Fruit fly (Drosophila melanogaster) whole organism, prepupa: ENCODE results near the gene Prim2.

Experiments
- Blimp-1 ChIP-seq: fragments of 200-800 bp; sonication (Bioruptor generic); optimal IDR thresholded peaks from 3 replicates; lab custom pipeline; 2017; ENCODE audit warnings: missing biosample characterization, missing genetic modification characterization, mild to moderate bottlenecking, moderate library complexity, missing genetic modification reagents
- CG10631 ChIP-seq: fragments of 200-800 bp; sonication (Bioruptor generic); optimal IDR thresholded peaks from 2 replicates; lab custom pipeline; 2016; ENCODE audit warnings: missing biosample characterization, missing genetic modification characterization
- CG10669 ChIP-seq: fragments of 200-800 bp; sonication (Bioruptor generic); optimal IDR thresholded peaks from 3 replicates; lab custom pipeline; 2018; ENCODE audit warnings: missing biosample characterization, mild to moderate bottlenecking, missing genetic modification characterization, moderate library complexity
- CG11294 ChIP-seq: fragments of 200-800 bp; sonication (Bioruptor generic); IDR thresholded peaks from 2 replicates; pipeline ENCODE4 v1.3.6; 2022; ENCODE audit warnings: missing biosample characterization, missing genetic modification characterization
- CG11762 ChIP-seq: fragments of 200-800 bp; sonication (Bioruptor generic); optimal IDR thresholded peaks from 3 replicates; lab custom pipeline; 2016; ENCODE audit warnings: missing biosample characterization, missing genetic modification characterization; ENCODE audit not compliant: insufficient read depth
- CG11902 ChIP-seq: fragments of 200-800 bp; sonication (Bioruptor generic); optimal IDR thresholded peaks from 3 replicates; lab custom pipeline; 2016; ENCODE audit warnings: missing biosample characterization, missing genetic modification characterization
- CG15336 ChIP-seq: fragments of 200-800 bp; sonication (Bioruptor generic); IDR thresholded peaks from 2 replicates; pipeline ENCODE4 v1.3.6; 2022; ENCODE audit warnings: missing biosample characterization, missing genetic modification characterization
- CG1621 ChIP-seq: fragments of 200-800 bp; sonication (Bioruptor generic); optimal IDR thresholded peaks from 3 replicates; lab custom pipeline; 2018; ENCODE audit warnings: missing biosample characterization, mild to moderate bottlenecking, missing genetic modification characterization
- CG16779 ChIP-seq: fragments of 200-800 bp; sonication (Bioruptor generic); optimal IDR thresholded peaks from 3 replicates; lab custom pipeline; 2017; ENCODE audit warnings: missing biosample characterization, mild to moderate bottlenecking, missing genetic modification characterization
- CG3032 ChIP-seq: fragments of 200-800 bp; optimal IDR thresholded peaks from 2 replicates; lab custom pipeline; 2019; ENCODE audit warnings: missing biosample characterization, mild to moderate bottlenecking, missing genetic modification characterization, moderate library complexity
- CG31627 ChIP-seq: fragments of 200-800 bp; sonication (Bioruptor generic); optimal IDR thresholded peaks from 3 replicates; lab custom pipeline; 2016; ENCODE audit warnings: missing biosample characterization, missing genetic modification characterization
- CG32006 ChIP-seq: fragments of 200-800 bp; sonication (Bioruptor generic); optimal IDR thresholded peaks from 3 replicates; lab custom pipeline; 2017; ENCODE audit warnings: missing biosample characterization, mild to moderate bottlenecking, missing genetic modification characterization
- CG34406 ChIP-seq: fragments of 200-800 bp; sonication (Bioruptor generic); optimal IDR thresholded peaks from 3 replicates; lab custom pipeline; 2016; ENCODE audit warnings: missing biosample characterization, missing genetic modification characterization
- CG4318 ChIP-seq: fragments of 200-800 bp; sonication (Bioruptor generic); optimal IDR thresholded peaks from 3 replicates; lab custom pipeline; 2017; ENCODE audit warnings: missing biosample characterization, mild to moderate bottlenecking, missing genetic modification characterization
- CG6163 ChIP-seq: fragments of 200-800 bp; sonication (Bioruptor generic); IDR thresholded peaks from 3 replicates; pipeline ENCODE4 v1.3.6; 2022; ENCODE audit warnings: missing biosample characterization, missing genetic modification characterization
- CG6792 ChIP-seq: fragments of 200-800 bp; sonication (Bioruptor generic); optimal IDR thresholded peaks from 3 replicates; lab custom pipeline; 2016; ENCODE audit warnings: missing biosample characterization, missing genetic modification characterization
- CG6808 ChIP-seq: fragments of 200-800 bp; sonication (Bioruptor generic); optimal IDR thresholded peaks from 3 replicates; lab custom pipeline; 2017; ENCODE audit warnings: missing biosample characterization, missing genetic modification characterization, mild to moderate bottlenecking, moderate library complexity, missing genetic modification reagents
- CG6854 ChIP-seq: fragments of 200-800 bp; sonication (Bioruptor generic); optimal IDR thresholded peaks from 2 replicates; lab custom pipeline; 2017; ENCODE audit warnings: missing biosample characterization, mild to moderate bottlenecking, missing genetic modification characterization
- CG7368 ChIP-seq: fragments of 200-800 bp; sonication (Bioruptor generic); optimal IDR thresholded peaks from 3 replicates; lab custom pipeline; 2016; ENCODE audit warnings: missing biosample characterization, missing genetic modification characterization
- CG8119 ChIP-seq: fragments of 200-800 bp; sonication (Bioruptor generic); IDR thresholded peaks from 3 replicates; pipeline ENCODE4 v1.3.6; 2022; ENCODE audit warnings: missing biosample characterization, missing genetic modification characterization
- CG8319 ChIP-seq: fragments of 200-800 bp; sonication (Bioruptor generic); optimal IDR thresholded peaks from 3 replicates; lab custom pipeline; 2016; ENCODE audit warnings: missing biosample characterization, missing genetic modification characterization
- CG8632 ChIP-seq: fragments of 200-800 bp; sonication (Bioruptor generic); optimal IDR thresholded peaks from 3 replicates; lab custom pipeline; 2016; ENCODE audit warnings: missing biosample characterization, missing genetic modification characterization
- Eip75B ChIP-seq: fragments of 200-800 bp; sonication (Bioruptor generic); optimal IDR thresholded peaks from 3 replicates; lab custom pipeline; 2016; ENCODE audit warnings: missing biosample characterization, missing genetic modification characterization
- Eip78C ChIP-seq: fragments of 200-800 bp; sonication (Bioruptor generic); peaks from one replicate; lab custom pipeline; 2016; ENCODE audit warnings: missing biosample characterization, missing genetic modification characterization
- Ets21C ChIP-seq: fragments of 200-800 bp; sonication (Bioruptor generic); optimal IDR thresholded peaks from 3 replicates; lab custom pipeline; 2016; ENCODE audit warnings: missing biosample characterization, missing genetic modification characterization
- Ets96B ChIP-seq: fragments of 200-800 bp; optimal IDR thresholded peaks from 2 replicates; lab custom pipeline; 2019; ENCODE audit warnings: missing biosample characterization, mild to moderate bottlenecking, missing genetic modification characterization, moderate library complexity
- Hr38 ChIP-seq: sonication (Bioruptor generic); optimal IDR thresholded peaks from 2 replicates; lab custom pipeline; 2016; ENCODE audit warnings: missing biosample characterization, missing genetic modification characterization
- Hr4 ChIP-seq: fragments of 200-800 bp; sonication (Bioruptor generic); optimal IDR thresholded peaks from 3 replicates; lab custom pipeline; 2016; ENCODE audit warnings: missing biosample characterization, missing genetic modification characterization
- OdsH ChIP-seq: fragments of 200-800 bp; sonication (Bioruptor generic); optimal IDR thresholded peaks from 3 replicates; lab custom pipeline; 2016; ENCODE audit warnings: missing biosample characterization, missing genetic modification characterization
- Smox ChIP-seq: fragments of 200-800 bp; sonication (Bioruptor generic); optimal IDR thresholded peaks from 3 replicates; lab custom pipeline; 2016; ENCODE audit warnings: missing biosample characterization, missing genetic modification characterization
- Sox102F ChIP-seq: fragments of 200-800 bp; sonication (Bioruptor generic); optimal IDR thresholded peaks from 2 replicates; lab custom pipeline; 2016; ENCODE audit warnings: missing biosample characterization, mild to moderate bottlenecking, missing genetic modification characterization
- Sox14 ChIP-seq: fragments of 200-800 bp; sonication (Bioruptor generic); optimal IDR thresholded peaks from 3 replicates; lab custom pipeline; 2016; ENCODE audit warnings: missing biosample characterization, missing genetic modification characterization
- Sox15 ChIP-seq: fragments of 200-800 bp; sonication (Bioruptor generic); optimal IDR thresholded peaks from 3 replicates; lab custom pipeline; 2016; ENCODE audit warnings: missing biosample characterization, missing genetic modification characterization
- achi ChIP-seq: fragments of 200-800 bp; sonication (Bioruptor generic); optimal IDR thresholded peaks from 3 replicates; lab custom pipeline; 2016; ENCODE audit warnings: missing biosample characterization, missing genetic modification characterization
- acj6 ChIP-seq: fragments of 200-800 bp; sonication (Bioruptor generic); optimal IDR thresholded peaks from 3 replicates; lab custom pipeline; 2016; ENCODE audit warnings: missing biosample characterization, missing genetic modification characterization
- cyc ChIP-seq: fragments of 200-800 bp; sonication (Bioruptor generic); optimal IDR thresholded peaks from 3 replicates; lab custom pipeline; 2016; ENCODE audit warnings: missing biosample characterization, missing genetic modification characterization
- dsx ChIP-seq: fragments of 200-800 bp; optimal IDR thresholded peaks from 3 replicates; lab custom pipeline; 2019; ENCODE audit warnings: missing biosample characterization, mild to moderate bottlenecking, missing genetic modification characterization, moderate library complexity; ENCODE audit not compliant: poor library complexity, severe bottlenecking
- eg ChIP-seq: fragments of 200-800 bp; sonication (Bioruptor generic); IDR thresholded peaks from 3 replicates; pipeline ENCODE4 v1.3.6; 2022; ENCODE audit warnings: missing biosample characterization, missing genetic modification characterization
- esn ChIP-seq: fragments of 200-800 bp; sonication (Bioruptor generic); optimal IDR thresholded peaks from 2 replicates; lab custom pipeline; 2016; ENCODE audit warnings: missing biosample characterization, mild to moderate bottlenecking, missing genetic modification characterization, moderate library complexity
- fd59A ChIP-seq: fragments of 200-800 bp; sonication (Bioruptor generic); optimal IDR thresholded peaks from 2 replicates; lab custom pipeline; 2017; ENCODE audit warnings: missing biosample characterization, mild to moderate bottlenecking, missing genetic modification characterization, missing genetic modification reagents
- fd85E ChIP-seq: fragments of 200-800 bp; sonication (Bioruptor generic); optimal IDR thresholded peaks from 3 replicates; lab custom pipeline; 2016; ENCODE audit warnings: missing biosample characterization, missing genetic modification characterization
- fkh ChIP-seq: fragments of 200-800 bp; sonication (Bioruptor generic); optimal IDR thresholded peaks from 3 replicates; lab custom pipeline; 2017; ENCODE audit warnings: missing biosample characterization, mild to moderate bottlenecking, missing genetic modification characterization, moderate library complexity
- lz ChIP-seq: fragments of 200-800 bp; sonication (Bioruptor generic); optimal IDR thresholded peaks from 3 replicates; lab custom pipeline; 2016; ENCODE audit warnings: missing biosample characterization, missing genetic modification characterization
- net ChIP-seq: fragments of 200-800 bp; sonication (Bioruptor generic); optimal IDR thresholded peaks from 3 replicates; lab custom pipeline; 2016; ENCODE audit warnings: missing biosample characterization, missing genetic modification characterization
- pdm3 ChIP-seq: fragments of 200-800 bp; sonication (Bioruptor generic); optimal IDR thresholded peaks from 3 replicates; lab custom pipeline; 2016; ENCODE audit warnings: missing biosample characterization, missing genetic modification characterization
- salr ChIP-seq, 2 experiments: fragments of 200-800 bp; sonication (Bioruptor generic); optimal IDR thresholded peaks; 3 replicates each; lab custom pipeline; 2016 to 2018; ENCODE audit warnings: missing biosample characterization in 2 of 2, missing genetic modification characterization in 2 of 2, mild to moderate bottlenecking in 1 of 2
- svp ChIP-seq: fragments of 200-800 bp; sonication (Bioruptor generic); peaks from one replicate; lab custom pipeline; 2016; ENCODE audit warnings: missing biosample characterization, missing genetic modification characterization

The Prim2 gene

dm6 chr3L:20399550-20400109 is 38.2 kb upstream of the Prim2 start (continued):
- peak; percentile 87 for TF ChIP-seq CG4318 (GFP tag; lab: Kevin White, UChicago)
- TF ChIP-seq CG8632 (GFP tag; lab: Kevin White, UChicago): peak; percentile 91
- peak; percentile 91 for TF ChIP-seq CG8319 (GFP tag; lab: Kevin White, UChicago)
- peak; percentile 94 for TF ChIP-seq CG34406
- TF ChIP-seq Ets21C: peak; percentile 83
- peak; percentile 95 for TF ChIP-seq acj6 (GFP tag; lab: Kevin White, UChicago)
- TF ChIP-seq CG3032: peak; percentile 90
- peak; percentile 99 for TF ChIP-seq Eip78C (GFP tag; lab: Kevin White, UChicago)
- peak; percentile 96 for TF ChIP-seq CG8119 (GFP tag; lab: Robert Waterston, UW)
- peak; percentile 96 for TF ChIP-seq CG32006
- TF ChIP-seq CG10669 (GFP tag; lab: Kevin White, UChicago): peak; percentile 85
- TF ChIP-seq fd85E (GFP tag; lab: Kevin White, UChicago): peak; percentile 82
- TF ChIP-seq Hr4 (GFP tag; lab: Kevin White, UChicago): peak; percentile 92
- TF ChIP-seq Blimp-1: peak; percentile 75
- TF ChIP-seq CG6792 (GFP tag; lab: Kevin White, UChicago): peak; percentile 92
- peak; percentile 96 for TF ChIP-seq OdsH
- TF ChIP-seq fd59A (GFP tag; lab: Kevin White, UChicago): peak; percentile 84
- peak; percentile 84 for TF ChIP-seq CG16779
- TF ChIP-seq lz (GFP tag; lab: Kevin White, UChicago): peak; percentile 90
- peak; percentile 67 to 94 for TF ChIP-seq salr (GFP tag; optimal IDR thresholded peaks at IDR 0.05; lab: Kevin White, UChicago)
- peak; percentile 95 for TF ChIP-seq esn (GFP tag; lab: Kevin White, UChicago)
- TF ChIP-seq CG1621: peak; percentile 77

dm6 chr3L:20398243-20399222 is 37.1 kb upstream of the Prim2 start:
- TF ChIP-seq Ets96B (tag; lab: Kevin White, UChicago) (peak; percentile 79), Sox102F (GFP tag; lab: Kevin White, UChicago) (peak; percentile 78), acj6 (GFP tag; lab: Kevin White, UChicago) (peak; percentile 81), pdm3 (GFP tag; lab: Kevin White, UChicago) (peak; percentile 85), CG6808 (GFP tag; lab: Kevin White, UChicago) (peak; percentile 65), fkh (GFP tag; lab: Kevin White, UChicago) (peak; percentile 62), CG6854 (GFP tag; lab: Kevin White, UChicago) (peak; percentile 2), Sox15 (peak; percentile 70), CG4318 (GFP tag; lab: Kevin White, UChicago) (peak; percentile 88), Sox14 (GFP tag; lab: Kevin White, UChicago) (peak; percentile 77), CG31627 (GFP tag; lab: Kevin White, UChicago) (peak; percentile 61), net (peak; percentile 81), CG10631 (peak; percentile 82), CG15336 (peak; percentile 85), CG10669 (GFP tag; lab: Kevin White, UChicago) (peak; percentile 70), Smox (peak; percentile 75), CG11902 (GFP tag; lab: Kevin White, UChicago) (peak; percentile 62), CG6163 (GFP tag; lab: Robert Waterston, UW) (peak; percentile 64), Hr38 (GFP tag; lab: Kevin White, UChicago) (no peak), Eip75B (peak; percentile 88), fd85E (GFP tag; lab: Kevin White, UChicago) (peak; percentile 2), Blimp-1 (no peak), salr (GFP tag; optimal IDR thresholded peaks at IDR 0.05; lab: Kevin White, UChicago) (peak; percentile 34 to 85), svp (peak; percentile 89), CG11294 (GFP tag; lab: Robert Waterston, UW) (peak; percentile 65; the same call in 1 of the 2 replicates), Eip78C (GFP tag; lab: Kevin White, UChicago) (peak; percentile 95), cyc (peak; percentile 59), CG7368 (GFP tag; lab: Kevin White, UChicago) (peak; percentile 74), eg (GFP tag; lab: Robert Waterston, UW) (peak; percentile 77), dsx (peak; percentile 67), CG11762 (peak; percentile 77), achi (GFP tag; lab: Kevin White, UChicago) (peak; percentile 80), CG8632 (GFP tag; lab: Kevin White, UChicago) (peak; percentile 79)
